Fruit fly (Drosophila melanogaster): ENCODE results near the gene CG17298.

- TF ChIP-seq CG8478 (optimal IDR thresholded peaks at IDR 0.05) (no peak), CTCF (optimal IDR thresholded peaks at IDR 0.05) (no peak)
Observed at dm6 chr3R:21260795-21261194, 22.2 kb upstream of the CG17298 start.
